Worm (Caenorhabditis elegans): ENCODE results near the gene sur-7.

ce11 chrX:16331425-16331824 lies 45.0 kb upstream of the sur-7 start:
- TF ChIP-seq ceh-79 (tag; optimal IDR thresholded peaks at IDR 0.05) (no peak), efl-1 (GFP tag; optimal IDR thresholded peaks at IDR 0.05) (no peak), ccch-3 (GFP tag; optimal IDR thresholded peaks at IDR 0.05) (no peak), ets-4 (GFP tag; optimal IDR thresholded peaks at IDR 0.05) (no peak), lin-26 (GFP tag; IDR thresholded peaks at IDR 0.05) (no peak), ZK185.1 (tag; optimal IDR thresholded peaks at IDR 0.05; ENCODE audit: poor library complexity, severe bottlenecking) (no peak), rec-8 (tag; optimal IDR thresholded peaks at IDR 0.05) (no peak), nhr-120 (GFP tag; IDR thresholded peaks at IDR 0.05) (no peak), unc-62 (GFP tag; optimal IDR thresholded peaks at IDR 0.05) (no peak)
